Worm (Caenorhabditis elegans) whole organism, mixed stage, embryonic: ENCODE measurements around the gene T27E4.1.

Experiments
- ceh-83 ChIP-seq: fragments of 200-800 bp; sonication (Bioruptor generic); optimal IDR thresholded peaks from 2 replicates; lab custom pipeline; 2018; ENCODE audit warnings: mild to moderate bottlenecking, missing genetic modification characterization, missing compliant biosample characterization
- lin-32 ChIP-seq: fragments of 200-800 bp; sonication (Bioruptor generic); optimal IDR thresholded peaks from 2 replicates; lab custom pipeline; 2018; ENCODE audit warnings: mild to moderate bottlenecking, missing genetic modification characterization, missing compliant biosample characterization
- mab-5 ChIP-seq: fragments of 150-350 bp; optimal IDR thresholded peaks from 2 replicates; lab custom pipeline; 2014; ENCODE audit warnings: missing biosample characterization, missing genetic modification characterization
- nhr-12 ChIP-seq: fragments of 150-350 bp; optimal IDR thresholded peaks from 2 replicates; lab custom pipeline; 2014; ENCODE audit warnings: missing biosample characterization, missing genetic modification characterization
- unc-62 ChIP-seq: fragments of 150-350 bp; optimal IDR thresholded peaks from 2 replicates; lab custom pipeline; 2014; ENCODE audit warnings: missing biosample characterization, missing genetic modification reagents, missing genetic modification characterization

- TF ChIP-seq lin-32 (GFP tag; lab: Kevin White, UChicago) (no peak), mab-5 (no peak), unc-62 (no peak), nhr-12 (no peak), ceh-83 (no peak)
Observed at ce11 chrV:9078067-9078581, 14.0 kb upstream of the T27E4.1 start.
